Fruit fly (Drosophila melanogaster): ENCODE results near the gene CG10597.

- no peak for TF ChIP-seq cnc (optimal IDR thresholded peaks at IDR 0.05)
- TF ChIP-seq CG7045 (GFP tag; optimal IDR thresholded peaks at IDR 0.05): no peak
- TF ChIP-seq Clk (GFP tag; optimal IDR thresholded peaks at IDR 0.05): no peak
- TF ChIP-seq CG11617 (GFP tag; optimal IDR thresholded peaks at IDR 0.05): no peak
- no peak for TF ChIP-seq CG14711 (tag; optimal IDR thresholded peaks at IDR 0.05)
- no peak for TF ChIP-seq Mnt (GFP tag; optimal IDR thresholded peaks at IDR 0.05)
- no peak for TF ChIP-seq kay (GFP tag; ENCODE audit: borderline replicate concordance)
Observed at dm6 chrX:17237421-17237820, 6.6 kb upstream of the CG10597 start.

Measured in whole organism, adult.